Worm (Caenorhabditis elegans) whole organism, midembryonic: ENCODE measurements around the gene gdi-1.

Experiments
- T22C8.4 ChIP-seq: fragments of 200-800 bp; sonication (Bioruptor generic); IDR thresholded peaks from 2 replicates; pipeline ENCODE4 v1.3.6; 2022; ENCODE audit warnings: missing genetic modification characterization, missing compliant biosample characterization
- cog-1 ChIP-seq: sonication (generic microtip); optimal IDR thresholded peaks from 2 replicates; lab custom pipeline; 2016; ENCODE audit warnings: missing genetic modification characterization, missing compliant biosample characterization
- flt-1 ChIP-seq: fragments of 200-800 bp; sonication (Bioruptor generic); IDR thresholded peaks from 2 replicates; pipeline ENCODE4 v1.3.6; 2022; ENCODE audit warnings: missing genetic modification characterization, missing compliant biosample characterization
- klf-2 ChIP-seq: fragments of 200-800 bp; sonication (Bioruptor generic); conservative IDR thresholded peaks from 2 replicates; pipeline ENCODE4 v1.3.6; 2022; ENCODE audit warnings: missing genetic modification reagents, missing genetic modification characterization, missing compliant biosample characterization
- med-1 ChIP-seq: sonication (generic microtip); optimal IDR thresholded peaks from 2 replicates; lab custom pipeline; 2017; ENCODE audit warnings: missing genetic modification characterization, mild to moderate bottlenecking, missing compliant biosample characterization, antibody characterized with exemption, missing genetic modification reagents; ENCODE audit not compliant: insufficient read depth
- ref-1 ChIP-seq: fragments of 200-800 bp; sonication (Bioruptor generic); conservative IDR thresholded peaks from 2 replicates; pipeline ENCODE4 v1.3.6; 2022; ENCODE audit warnings: missing genetic modification reagents, missing genetic modification characterization, missing compliant biosample characterization
- tab-1 ChIP-seq: fragments of 200-800 bp; sonication (Bioruptor generic); IDR thresholded peaks from 2 replicates; pipeline ENCODE4 v1.3.6; 2022; ENCODE audit warnings: missing genetic modification characterization, missing compliant biosample characterization
- ztf-23 ChIP-seq: fragments of 200-800 bp; sonication (Bioruptor generic); IDR thresholded peaks from 2 replicates; pipeline ENCODE4 v1.3.6; 2022; ENCODE audit warnings: missing genetic modification reagents, missing genetic modification characterization, missing compliant biosample characterization
- ztf-29 ChIP-seq: fragments of 200-800 bp; sonication (Bioruptor generic); IDR thresholded peaks from 2 replicates; pipeline ENCODE4 v1.3.6; 2022; ENCODE audit warnings: missing genetic modification reagents, missing genetic modification characterization, missing compliant biosample characterization

Gene gdi-1

DNA sequence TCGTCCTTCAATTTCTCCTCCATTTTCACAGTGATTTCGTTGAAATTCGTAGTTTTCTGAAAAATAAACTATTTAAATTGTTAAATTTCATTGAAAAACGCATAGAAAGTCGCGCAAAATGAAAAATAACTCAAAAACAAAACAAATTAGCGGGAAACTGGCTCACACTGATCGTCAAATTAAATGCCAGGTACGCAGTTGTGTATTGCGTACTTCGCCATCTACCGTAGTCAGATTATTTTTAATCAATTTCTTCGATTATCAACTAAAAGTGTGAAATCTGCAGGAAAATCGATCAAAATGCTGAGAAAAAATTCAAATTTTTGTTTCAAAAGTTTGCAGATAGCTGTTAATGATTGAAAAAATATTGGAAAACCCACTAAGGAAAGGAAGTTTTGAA is 37.8 kb downstream of the gdi-1 start, which contains the start of gene Y57G11C.499:
Gene Y57G11C.499, minus strand, starts transcription at position 23 of the 400 bp plus-strand sequence.
- no peak for TF ChIP-seq tab-1 (GFP tag; lab: Robert Waterston, UW)
- TF ChIP-seq klf-2 (GFP tag; lab: Robert Waterston, UW) = no peak
- TF ChIP-seq cog-1 (tag; lab: Kevin White, UChicago) = no peak
- TF ChIP-seq ztf-23 = no peak
- no peak for TF ChIP-seq flt-1 (GFP tag; lab: Robert Waterston, UW)
- no peak for TF ChIP-seq T22C8.4 (GFP tag; lab: Robert Waterston, UW)
- no peak for TF ChIP-seq ref-1
- no peak for TF ChIP-seq med-1 (GFP tag; lab: Kevin White, UChicago)
- no peak for TF ChIP-seq ztf-29 (GFP tag; lab: Robert Waterston, UW)

DNA sequence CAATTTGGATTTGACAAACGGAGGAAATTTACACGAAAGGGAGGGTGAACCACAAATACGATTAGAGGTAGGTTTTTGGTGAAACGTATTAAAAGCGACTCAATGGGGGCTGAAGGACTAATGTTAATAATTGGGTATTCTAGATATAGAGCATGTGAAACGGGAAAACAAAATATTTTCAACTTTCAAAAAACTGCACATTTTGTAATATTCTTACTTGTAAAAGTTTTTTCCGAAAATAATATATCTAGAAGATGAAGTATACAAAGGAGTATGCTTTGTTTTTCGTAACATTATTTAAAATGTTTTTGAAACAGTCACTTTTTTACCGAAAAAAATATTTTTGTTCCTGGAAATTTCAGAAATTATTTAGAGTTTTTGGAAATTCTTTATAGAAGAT is 50.8 kb downstream of the gdi-1 start:
- TF ChIP-seq klf-2 (GFP tag; lab: Robert Waterston, UW) = no peak
- TF ChIP-seq ref-1 = no peak
- TF ChIP-seq cog-1 (tag; lab: Kevin White, UChicago) = no peak
- no peak for TF ChIP-seq ztf-29 (GFP tag; lab: Robert Waterston, UW)
- no peak for TF ChIP-seq T22C8.4 (GFP tag; lab: Robert Waterston, UW)
- no peak for TF ChIP-seq ztf-23
- no peak for TF ChIP-seq med-1 (GFP tag; lab: Kevin White, UChicago)
- no peak for TF ChIP-seq flt-1 (GFP tag; lab: Robert Waterston, UW)
- TF ChIP-seq tab-1 (GFP tag; lab: Robert Waterston, UW) = no peak
